Fruit fly (Drosophila melanogaster) whole organism, prepupa: Measurements from ENCODE around the gene corto.

Experiments
- Blimp-1 ChIP-seq: fragments of 200-800 bp; sonication (Bioruptor generic); optimal IDR thresholded peaks from 3 replicates; lab custom pipeline; 2017; ENCODE audit warnings: missing biosample characterization, missing genetic modification characterization, mild to moderate bottlenecking, moderate library complexity, missing genetic modification reagents
- CG10631 ChIP-seq: fragments of 200-800 bp; sonication (Bioruptor generic); optimal IDR thresholded peaks from 2 replicates; lab custom pipeline; 2016; ENCODE audit warnings: missing biosample characterization, missing genetic modification characterization
- CG10669 ChIP-seq: fragments of 200-800 bp; sonication (Bioruptor generic); optimal IDR thresholded peaks from 3 replicates; lab custom pipeline; 2018; ENCODE audit warnings: missing biosample characterization, mild to moderate bottlenecking, missing genetic modification characterization, moderate library complexity
- CG11294 ChIP-seq: fragments of 200-800 bp; sonication (Bioruptor generic); IDR thresholded peaks from 2 replicates; pipeline ENCODE4 v1.3.6; 2022; ENCODE audit warnings: missing biosample characterization, missing genetic modification characterization
- CG11762 ChIP-seq: fragments of 200-800 bp; sonication (Bioruptor generic); optimal IDR thresholded peaks from 3 replicates; lab custom pipeline; 2016; ENCODE audit warnings: missing biosample characterization, missing genetic modification characterization; ENCODE audit not compliant: insufficient read depth
- CG11902 ChIP-seq: fragments of 200-800 bp; sonication (Bioruptor generic); optimal IDR thresholded peaks from 3 replicates; lab custom pipeline; 2016; ENCODE audit warnings: missing biosample characterization, missing genetic modification characterization
- CG15336 ChIP-seq: fragments of 200-800 bp; sonication (Bioruptor generic); IDR thresholded peaks from 2 replicates; pipeline ENCODE4 v1.3.6; 2022; ENCODE audit warnings: missing biosample characterization, missing genetic modification characterization
- CG16779 ChIP-seq: fragments of 200-800 bp; sonication (Bioruptor generic); optimal IDR thresholded peaks from 3 replicates; lab custom pipeline; 2017; ENCODE audit warnings: missing biosample characterization, mild to moderate bottlenecking, missing genetic modification characterization
- CG3032 ChIP-seq: fragments of 200-800 bp; optimal IDR thresholded peaks from 2 replicates; lab custom pipeline; 2019; ENCODE audit warnings: missing biosample characterization, mild to moderate bottlenecking, missing genetic modification characterization, moderate library complexity
- CG31627 ChIP-seq: fragments of 200-800 bp; sonication (Bioruptor generic); optimal IDR thresholded peaks from 3 replicates; lab custom pipeline; 2016; ENCODE audit warnings: missing biosample characterization, missing genetic modification characterization
- CG32006 ChIP-seq: fragments of 200-800 bp; sonication (Bioruptor generic); optimal IDR thresholded peaks from 3 replicates; lab custom pipeline; 2017; ENCODE audit warnings: missing biosample characterization, mild to moderate bottlenecking, missing genetic modification characterization
- CG34406 ChIP-seq: fragments of 200-800 bp; sonication (Bioruptor generic); optimal IDR thresholded peaks from 3 replicates; lab custom pipeline; 2016; ENCODE audit warnings: missing biosample characterization, missing genetic modification characterization
- CG4318 ChIP-seq: fragments of 200-800 bp; sonication (Bioruptor generic); optimal IDR thresholded peaks from 3 replicates; lab custom pipeline; 2017; ENCODE audit warnings: missing biosample characterization, mild to moderate bottlenecking, missing genetic modification characterization
- CG6276 ChIP-seq: fragments of 200-800 bp; sonication (Bioruptor generic); optimal IDR thresholded peaks from 2 replicates; lab custom pipeline; 2017; ENCODE audit warnings: missing biosample characterization, mild to moderate bottlenecking, missing genetic modification characterization
- CG6792 ChIP-seq: fragments of 200-800 bp; sonication (Bioruptor generic); optimal IDR thresholded peaks from 3 replicates; lab custom pipeline; 2016; ENCODE audit warnings: missing biosample characterization, missing genetic modification characterization
- CG6854 ChIP-seq: fragments of 200-800 bp; sonication (Bioruptor generic); optimal IDR thresholded peaks from 2 replicates; lab custom pipeline; 2017; ENCODE audit warnings: missing biosample characterization, mild to moderate bottlenecking, missing genetic modification characterization
- CG7368 ChIP-seq: fragments of 200-800 bp; sonication (Bioruptor generic); optimal IDR thresholded peaks from 3 replicates; lab custom pipeline; 2016; ENCODE audit warnings: missing biosample characterization, missing genetic modification characterization
- CG8119 ChIP-seq: fragments of 200-800 bp; sonication (Bioruptor generic); IDR thresholded peaks from 3 replicates; pipeline ENCODE4 v1.3.6; 2022; ENCODE audit warnings: missing biosample characterization, missing genetic modification characterization
- CG8319 ChIP-seq: fragments of 200-800 bp; sonication (Bioruptor generic); optimal IDR thresholded peaks from 3 replicates; lab custom pipeline; 2016; ENCODE audit warnings: missing biosample characterization, missing genetic modification characterization
- CG8632 ChIP-seq: fragments of 200-800 bp; sonication (Bioruptor generic); optimal IDR thresholded peaks from 3 replicates; lab custom pipeline; 2016; ENCODE audit warnings: missing biosample characterization, missing genetic modification characterization
- CG9139 ChIP-seq: fragments of 200-800 bp; sonication (Bioruptor generic); optimal IDR thresholded peaks from 3 replicates; lab custom pipeline; 2017; ENCODE audit warnings: missing biosample characterization, mild to moderate bottlenecking, missing genetic modification characterization
- Eip75B ChIP-seq: fragments of 200-800 bp; sonication (Bioruptor generic); optimal IDR thresholded peaks from 3 replicates; lab custom pipeline; 2016; ENCODE audit warnings: missing biosample characterization, missing genetic modification characterization
- Eip78C ChIP-seq: fragments of 200-800 bp; sonication (Bioruptor generic); peaks from one replicate; lab custom pipeline; 2016; ENCODE audit warnings: missing biosample characterization, missing genetic modification characterization
- Eip93F ChIP-seq: fragments of 200-800 bp; sonication (Bioruptor generic); optimal IDR thresholded peaks from 2 replicates; lab custom pipeline; 2016; ENCODE audit warnings: missing biosample characterization, mild to moderate bottlenecking, missing genetic modification characterization
- Ets96B ChIP-seq: fragments of 200-800 bp; optimal IDR thresholded peaks from 2 replicates; lab custom pipeline; 2019; ENCODE audit warnings: missing biosample characterization, mild to moderate bottlenecking, missing genetic modification characterization, moderate library complexity
- Gug ChIP-seq: fragments of 200-800 bp; sonication (Bioruptor generic); IDR thresholded peaks from 2 replicates; pipeline ENCODE4 v1.3.6; 2022; ENCODE audit warnings: missing biosample characterization, missing genetic modification characterization
- Hr38 ChIP-seq: sonication (Bioruptor generic); optimal IDR thresholded peaks from 2 replicates; lab custom pipeline; 2016; ENCODE audit warnings: missing biosample characterization, missing genetic modification characterization
- Hr39 ChIP-seq: fragments of 200-800 bp; sonication (Bioruptor generic); optimal IDR thresholded peaks from 2 replicates; lab custom pipeline; 2016; ENCODE audit warnings: missing biosample characterization, missing genetic modification characterization
- Lpt ChIP-seq: fragments of 200-800 bp; sonication (Bioruptor generic); optimal IDR thresholded peaks from 3 replicates; lab custom pipeline; 2016; ENCODE audit warnings: missing biosample characterization, missing genetic modification characterization
- Smox ChIP-seq: fragments of 200-800 bp; sonication (Bioruptor generic); optimal IDR thresholded peaks from 3 replicates; lab custom pipeline; 2016; ENCODE audit warnings: missing biosample characterization, missing genetic modification characterization
- Sox102F ChIP-seq: fragments of 200-800 bp; sonication (Bioruptor generic); optimal IDR thresholded peaks from 2 replicates; lab custom pipeline; 2016; ENCODE audit warnings: missing biosample characterization, mild to moderate bottlenecking, missing genetic modification characterization
- Sox14 ChIP-seq: fragments of 200-800 bp; sonication (Bioruptor generic); optimal IDR thresholded peaks from 3 replicates; lab custom pipeline; 2016; ENCODE audit warnings: missing biosample characterization, missing genetic modification characterization
- Sox15 ChIP-seq: fragments of 200-800 bp; sonication (Bioruptor generic); optimal IDR thresholded peaks from 3 replicates; lab custom pipeline; 2016; ENCODE audit warnings: missing biosample characterization, missing genetic modification characterization
- dsx ChIP-seq: fragments of 200-800 bp; optimal IDR thresholded peaks from 3 replicates; lab custom pipeline; 2019; ENCODE audit warnings: missing biosample characterization, mild to moderate bottlenecking, missing genetic modification characterization, moderate library complexity; ENCODE audit not compliant: poor library complexity, severe bottlenecking
- eg ChIP-seq: fragments of 200-800 bp; sonication (Bioruptor generic); IDR thresholded peaks from 3 replicates; pipeline ENCODE4 v1.3.6; 2022; ENCODE audit warnings: missing biosample characterization, missing genetic modification characterization
- esn ChIP-seq: fragments of 200-800 bp; sonication (Bioruptor generic); optimal IDR thresholded peaks from 2 replicates; lab custom pipeline; 2016; ENCODE audit warnings: missing biosample characterization, mild to moderate bottlenecking, missing genetic modification characterization, moderate library complexity
- fd59A ChIP-seq: fragments of 200-800 bp; sonication (Bioruptor generic); optimal IDR thresholded peaks from 2 replicates; lab custom pipeline; 2017; ENCODE audit warnings: missing biosample characterization, mild to moderate bottlenecking, missing genetic modification characterization, missing genetic modification reagents
- fd85E ChIP-seq: fragments of 200-800 bp; sonication (Bioruptor generic); optimal IDR thresholded peaks from 3 replicates; lab custom pipeline; 2016; ENCODE audit warnings: missing biosample characterization, missing genetic modification characterization
- fkh ChIP-seq: fragments of 200-800 bp; sonication (Bioruptor generic); optimal IDR thresholded peaks from 3 replicates; lab custom pipeline; 2017; ENCODE audit warnings: missing biosample characterization, mild to moderate bottlenecking, missing genetic modification characterization, moderate library complexity
- lz ChIP-seq: fragments of 200-800 bp; sonication (Bioruptor generic); optimal IDR thresholded peaks from 3 replicates; lab custom pipeline; 2016; ENCODE audit warnings: missing biosample characterization, missing genetic modification characterization
- net ChIP-seq: fragments of 200-800 bp; sonication (Bioruptor generic); optimal IDR thresholded peaks from 3 replicates; lab custom pipeline; 2016; ENCODE audit warnings: missing biosample characterization, missing genetic modification characterization
- pdm3 ChIP-seq: fragments of 200-800 bp; sonication (Bioruptor generic); optimal IDR thresholded peaks from 3 replicates; lab custom pipeline; 2016; ENCODE audit warnings: missing biosample characterization, missing genetic modification characterization
- salr ChIP-seq, 2 experiments: fragments of 200-800 bp; sonication (Bioruptor generic); optimal IDR thresholded peaks; 3 replicates each; lab custom pipeline; 2016 to 2018; ENCODE audit warnings: missing biosample characterization in 2 of 2, missing genetic modification characterization in 2 of 2, mild to moderate bottlenecking in 1 of 2
- spab ChIP-seq: fragments of 200-800 bp; sonication (Bioruptor generic); optimal IDR thresholded peaks from 2 replicates; lab custom pipeline; 2017; ENCODE audit warnings: missing biosample characterization, mild to moderate bottlenecking, missing genetic modification characterization, missing genetic modification reagents
- svp ChIP-seq: fragments of 200-800 bp; sonication (Bioruptor generic); peaks from one replicate; lab custom pipeline; 2016; ENCODE audit warnings: missing biosample characterization, missing genetic modification characterization
- topi ChIP-seq: fragments of 200-800 bp; sonication (Bioruptor generic); optimal IDR thresholded peaks from 3 replicates; lab custom pipeline; 2016; ENCODE audit warnings: missing biosample characterization, missing genetic modification characterization

The corto gene

dm6 chr3R:5089514-5090259 is 2.8 kb upstream of the corto start (continued):
- TF ChIP-seq Blimp-1 (GFP tag; lab: Kevin White, UChicago) (peak; percentile 91), topi (GFP tag; lab: Kevin White, UChicago) (peak; percentile 54), CG6792 (GFP tag; lab: Kevin White, UChicago) (peak; percentile 62), CG11902 (GFP tag; lab: Kevin White, UChicago) (peak; percentile 27), esn (GFP tag; lab: Kevin White, UChicago) (peak; percentile 63), CG15336 (GFP tag; lab: Robert Waterston, UW) (peak; percentile 60), lz (GFP tag; lab: Kevin White, UChicago) (peak; percentile 42), CG4318 (peak; percentile 55), dsx (peak; percentile 74), CG9139 (peak; percentile 61), CG16779 (tag; lab: Kevin White, UChicago) (peak; percentile 30), salr (GFP tag; optimal IDR thresholded peaks at IDR 0.05; lab: Kevin White, UChicago) (peak; percentile 76 to 83), Sox102F (peak; percentile 52), Eip75B (GFP tag; lab: Kevin White, UChicago) (peak; percentile 67), Sox14 (GFP tag; lab: Kevin White, UChicago) (peak; percentile 67), spab (GFP tag; lab: Kevin White, UChicago) (peak; percentile 88), pdm3 (GFP tag; lab: Kevin White, UChicago) (peak; percentile 64), CG34406 (peak; percentile 57), Hr39 (GFP tag; lab: Kevin White, UChicago) (peak; percentile 32), Eip93F (no peak), CG3032 (peak; percentile 87)

- TF ChIP-seq CG16779 (tag; lab: Kevin White, UChicago) (peak; percentile 57), CG8319 (GFP tag; lab: Kevin White, UChicago) (no peak), Ets96B (tag; lab: Kevin White, UChicago) (no peak), Eip93F (peak; percentile 78), CG8119 (GFP tag; lab: Robert Waterston, UW) (no peak), fd59A (GFP tag; lab: Kevin White, UChicago) (no peak), CG6854 (GFP tag; lab: Kevin White, UChicago) (peak; percentile 80), fd85E (no peak), CG6276 (GFP tag; lab: Kevin White, UChicago) (peak; percentile 13), Lpt (GFP tag; lab: Kevin White, UChicago) (peak; percentile 29), topi (GFP tag; lab: Kevin White, UChicago) (no peak), Eip78C (GFP tag; lab: Kevin White, UChicago) (peak; percentile 42), Sox14 (GFP tag; lab: Kevin White, UChicago) (peak; percentile 17), fkh (peak; percentile 96), CG3032 (no peak), eg (no peak), Hr38 (no peak), CG34406 (peak; percentile 9), CG9139 (peak; percentile 21), Hr39 (GFP tag; lab: Kevin White, UChicago) (peak; percentile 57), CG4318 (no peak), CG10631 (GFP tag; lab: Kevin White, UChicago) (no peak), CG10669 (GFP tag; lab: Kevin White, UChicago) (no peak), svp (peak; percentile 96), lz (GFP tag; lab: Kevin White, UChicago) (no peak), CG32006 (GFP tag; lab: Kevin White, UChicago) (no peak), CG31627 (GFP tag; lab: Kevin White, UChicago) (no peak), salr (GFP tag; optimal IDR thresholded peaks at IDR 0.05; lab: Kevin White, UChicago) (no peak), Blimp-1 (GFP tag; lab: Kevin White, UChicago) (peak; percentile 11), CG11762 (GFP tag; lab: Kevin White, UChicago) (peak; percentile 13), Gug (GFP tag; lab: Robert Waterston, UW) (no peak), Eip75B (GFP tag; lab: Kevin White, UChicago) (peak; percentile 78), CG8632 (peak; percentile 34), CG11294 (no peak), Smox (no peak), CG6792 (GFP tag; lab: Kevin White, UChicago) (peak; percentile 12), net (peak; percentile 66), CG11902 (GFP tag; lab: Kevin White, UChicago) (no peak), CG7368 (no peak), Sox15 (GFP tag; lab: Kevin White, UChicago) (no peak), pdm3 (GFP tag; lab: Kevin White, UChicago) (no peak), esn (GFP tag; lab: Kevin White, UChicago) (peak; percentile 23)
Measured at dm6 chr3R:5087833-5088262, 976 bp upstream of the corto start.
